Worm (Caenorhabditis elegans) whole organism, early embryonic: ENCODE results near the gene ZK355.2.

Experiments
- B0310.2 ChIP-seq: sonication (generic microtip); optimal IDR thresholded peaks from 2 replicates; lab custom pipeline; 2016; ENCODE audit warnings: mild to moderate bottlenecking, missing genetic modification characterization, missing compliant biosample characterization
- F13C5.2 ChIP-seq: sonication (generic microtip); optimal IDR thresholded peaks from 2 replicates; lab custom pipeline; 2017; ENCODE audit warnings: mild to moderate bottlenecking, missing genetic modification characterization, inconsistent platforms, missing compliant biosample characterization
- aly-1 ChIP-seq: sonication (generic microtip); optimal IDR thresholded peaks from 2 replicates; lab custom pipeline; 2016; ENCODE audit warnings: missing genetic modification characterization, missing compliant biosample characterization
- ama-1 ChIP-seq: fragments of 150-350 bp; optimal IDR thresholded peaks from 2 replicates; lab custom pipeline; 2014
- ceh-13 ChIP-seq: fragments of 200-800 bp; sonication (Bioruptor generic); optimal IDR thresholded peaks from 2 replicates; lab custom pipeline; 2018; ENCODE audit warnings: mild to moderate bottlenecking, missing genetic modification characterization, missing compliant biosample characterization
- ceh-36 ChIP-seq: sonication (generic microtip); optimal IDR thresholded peaks from 2 replicates; lab custom pipeline; 2016; ENCODE audit warnings: missing genetic modification characterization, inconsistent platforms, missing compliant biosample characterization
- ets-7 ChIP-seq: sonication (generic microtip); optimal IDR thresholded peaks from 2 replicates; lab custom pipeline; 2016; ENCODE audit warnings: missing genotype, missing genetic modification characterization, missing compliant biosample characterization
- flt-1 ChIP-seq: fragments of 200-800 bp; sonication (Bioruptor generic); IDR thresholded peaks from 2 replicates; pipeline ENCODE4 v1.3.6; 2022; ENCODE audit warnings: missing genetic modification characterization, missing compliant biosample characterization
- hmbx-1 ChIP-seq: sonication (generic microtip); optimal IDR thresholded peaks from 2 replicates; lab custom pipeline; 2016; ENCODE audit warnings: mild to moderate bottlenecking, missing genetic modification characterization, missing compliant biosample characterization
- hmg-4 ChIP-seq: fragments of 200-800 bp; sonication (Bioruptor generic); optimal IDR thresholded peaks from 2 replicates; lab custom pipeline; 2018; ENCODE audit warnings: mild to moderate bottlenecking, missing genetic modification characterization, missing compliant biosample characterization
- hnd-1 ChIP-seq: sonication (generic microtip); optimal IDR thresholded peaks from 2 replicates; lab custom pipeline; 2016; ENCODE audit warnings: missing genetic modification characterization, missing compliant biosample characterization
- pes-1 ChIP-seq: fragments of 200-800 bp; sonication (Bioruptor generic); IDR thresholded peaks from 2 replicates; pipeline ENCODE4 v1.3.6; 2022; ENCODE audit warnings: missing genetic modification reagents, missing genetic modification characterization, missing compliant biosample characterization
- scrt-1 ChIP-seq: fragments of 200-800 bp; sonication (Bioruptor generic); IDR thresholded peaks from 2 replicates; pipeline ENCODE4 v1.3.6; 2022; ENCODE audit warnings: missing genetic modification characterization, missing compliant biosample characterization
- sea-1 ChIP-seq: fragments of 200-800 bp; sonication (Bioruptor generic); conservative IDR thresholded peaks from 2 replicates; pipeline ENCODE4 v1.3.6; 2022; ENCODE audit warnings: missing genetic modification characterization, missing compliant biosample characterization
- tbx-11 ChIP-seq: fragments of 200-800 bp; sonication (Bioruptor generic); IDR thresholded peaks from 2 replicates; pipeline ENCODE4 v1.3.6; 2022; ENCODE audit warnings: missing genetic modification characterization, missing compliant biosample characterization
- tbx-37 ChIP-seq: fragments of 200-800 bp; sonication (Bioruptor generic); conservative IDR thresholded peaks from 2 replicates; pipeline ENCODE4 v1.3.6; 2022; ENCODE audit warnings: missing genetic modification reagents, missing genetic modification characterization, missing compliant biosample characterization
- tra-4 ChIP-seq: sonication (generic microtip); optimal IDR thresholded peaks from 2 replicates; lab custom pipeline; 2017; ENCODE audit warnings: missing genetic modification characterization, missing compliant biosample characterization

Gene ZK355.2

ce11 chrII:2929846-2930245 is 6.1 kb downstream of the ZK355.2 start:
- TF ChIP-seq aly-1 (tag; lab: Kevin White, UChicago) (no peak), ets-7 (no peak), F13C5.2 (tag; lab: Kevin White, UChicago) (no peak), flt-1 (GFP tag; lab: Robert Waterston, UW) (no peak), sea-1 (GFP tag; lab: Robert Waterston, UW) (no peak), pes-1 (no peak; the same call in 1 of the 2 replicates), ama-1 (no peak), tra-4 (tag; lab: Kevin White, UChicago) (no peak), hmbx-1 (tag; lab: Kevin White, UChicago) (no peak), ceh-36 (no peak), scrt-1 (no peak), hnd-1 (no peak), tbx-11 (GFP tag; lab: Robert Waterston, UW) (no peak), hmg-4 (no peak), ceh-13 (GFP tag; lab: Kevin White, UChicago) (no peak), B0310.2 (no peak), tbx-37 (no peak)

- no peak for TF ChIP-seq hnd-1
- TF ChIP-seq tbx-11 (GFP tag; lab: Robert Waterston, UW): no peak
- no peak for TF ChIP-seq pes-1
These were observed 6.8 kb downstream of the ZK355.2 start, which contains the start of the genes irld-64 and irld-63 for ce11 chrII:2930499-2930898. TSS of gene irld-64 (minus strand) at chrII:2930599. TSS of gene irld-63 (plus strand) at chrII:2930728.

DNA sequence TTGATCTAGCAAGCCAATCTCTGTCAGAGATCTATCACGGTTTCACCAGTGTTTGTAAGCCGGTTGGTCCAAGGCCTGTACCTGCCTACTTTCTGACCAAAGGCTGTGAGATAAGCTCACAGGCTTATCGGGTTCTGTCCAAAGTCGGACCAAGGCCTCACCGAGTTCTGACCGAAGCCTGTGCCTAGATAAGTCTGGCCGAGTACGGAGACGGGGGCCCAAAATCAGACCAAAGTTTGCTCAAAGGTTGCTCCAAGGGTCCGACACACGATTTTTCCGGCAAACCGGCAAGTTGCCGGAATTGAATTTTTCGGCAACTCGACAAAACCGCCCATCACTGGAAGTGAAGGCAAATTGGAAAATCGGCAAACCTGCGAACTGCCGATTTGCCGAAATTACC is 7.8 kb downstream of the ZK355.2 start:
- TF ChIP-seq hmg-4 (no peak), F13C5.2 (tag; lab: Kevin White, UChicago) (no peak), scrt-1 (no peak), hmbx-1 (tag; lab: Kevin White, UChicago) (no peak), tbx-11 (GFP tag; lab: Robert Waterston, UW) (no peak), flt-1 (GFP tag; lab: Robert Waterston, UW) (no peak), ama-1 (no peak), sea-1 (GFP tag; lab: Robert Waterston, UW) (no peak), ceh-36 (no peak), hnd-1 (no peak), pes-1 (no peak)

- TF ChIP-seq hnd-1 (no peak), pes-1 (no peak), F13C5.2 (tag; lab: Kevin White, UChicago) (no peak), ets-7 (no peak)
These were observed 10.6 kb downstream of the ZK355.2 start, which contains the start of gene irld-67 for ce11 chrII:2934354-2934753. TSS of gene irld-67 (minus strand) at chrII:2934454.

DNA sequence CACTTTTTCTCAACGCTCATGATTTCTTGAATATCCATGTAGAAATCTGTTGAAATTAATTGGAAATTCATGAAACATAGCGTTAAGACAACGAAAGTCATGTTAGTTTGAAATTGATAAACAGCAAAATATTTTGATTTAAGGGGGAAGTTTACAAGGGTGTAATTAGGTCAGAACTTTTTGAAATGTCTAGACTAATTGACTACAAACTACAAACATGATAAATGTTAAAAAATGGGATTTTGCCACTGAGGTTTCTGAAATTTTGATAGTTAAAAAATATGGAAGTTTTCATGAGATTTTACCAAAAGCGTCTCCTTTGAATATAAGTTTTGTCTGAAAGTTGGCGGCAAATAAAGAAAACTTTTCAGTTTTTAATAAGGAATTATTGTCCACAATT is 14.1 kb downstream of the ZK355.2 start, which contains the start of gene irld-65:
Gene irld-65, minus strand, starts transcription at position 101 of the 400 bp plus-strand sequence.
- TF ChIP-seq ceh-13 (GFP tag; lab: Kevin White, UChicago) (no peak), pes-1 (no peak), hmbx-1 (tag; lab: Kevin White, UChicago) (no peak), hmg-4 (no peak), ceh-36 (no peak)

- TF ChIP-seq tbx-37 (no peak), ceh-36 (peak; percentile 52)
These were observed 16.0 kb downstream of the ZK355.2 start for ce11 chrII:2939681-2940080.

ce11 chrII:2940747-2941146 is 17.0 kb downstream of the ZK355.2 start, which contains the start of gene irld-66:
TSS of gene irld-66 (minus strand) at chrII:2940847.
- no peak for TF ChIP-seq flt-1 (GFP tag; lab: Robert Waterston, UW)
- TF ChIP-seq tbx-11 (GFP tag; lab: Robert Waterston, UW): no peak
- TF ChIP-seq ceh-13 (GFP tag; lab: Kevin White, UChicago): no peak
- no peak for TF ChIP-seq scrt-1
- TF ChIP-seq hnd-1: no peak
- TF ChIP-seq tbx-37: no peak
- no peak for TF ChIP-seq hmbx-1 (tag; lab: Kevin White, UChicago)
- no peak for TF ChIP-seq ets-7
- no peak for TF ChIP-seq tra-4 (tag; lab: Kevin White, UChicago)

ce11 chrII:2943966-2944365 is 20.2 kb downstream of the ZK355.2 start, which contains the start of the genes irld-50 and irld-49:
TSS of gene irld-50 (minus strand) at chrII:2944066.
TSS of gene irld-49 (plus strand) at chrII:2944176.
- TF ChIP-seq B0310.2: no peak
- no peak for TF ChIP-seq tra-4 (tag; lab: Kevin White, UChicago)

DNA sequence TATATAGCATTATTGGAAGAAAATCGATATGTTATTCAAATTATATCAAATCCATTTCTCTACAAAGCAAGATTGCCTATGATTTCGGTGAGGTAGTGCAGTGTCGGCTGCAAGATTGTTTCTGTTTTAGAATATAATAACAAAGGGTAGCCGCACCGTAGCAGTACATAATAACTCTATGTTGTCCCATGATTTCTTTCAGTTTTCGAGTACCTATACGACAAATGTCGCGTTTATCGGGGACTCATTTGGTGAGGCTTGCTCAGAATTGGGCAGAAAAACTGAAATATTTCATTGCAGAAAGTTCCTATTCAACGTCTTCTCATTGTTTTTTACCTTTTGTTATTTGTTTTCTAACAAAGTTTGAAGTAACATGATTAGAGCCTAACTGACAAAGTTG is 22.7 kb downstream of the ZK355.2 start, which contains the start of gene srw-79:
Gene srw-79, plus strand, starts transcription at position 301 of the 400 bp plus-strand sequence.
- TF ChIP-seq ceh-36 (no peak), tbx-37 (no peak), hmg-4 (no peak)

DNA sequence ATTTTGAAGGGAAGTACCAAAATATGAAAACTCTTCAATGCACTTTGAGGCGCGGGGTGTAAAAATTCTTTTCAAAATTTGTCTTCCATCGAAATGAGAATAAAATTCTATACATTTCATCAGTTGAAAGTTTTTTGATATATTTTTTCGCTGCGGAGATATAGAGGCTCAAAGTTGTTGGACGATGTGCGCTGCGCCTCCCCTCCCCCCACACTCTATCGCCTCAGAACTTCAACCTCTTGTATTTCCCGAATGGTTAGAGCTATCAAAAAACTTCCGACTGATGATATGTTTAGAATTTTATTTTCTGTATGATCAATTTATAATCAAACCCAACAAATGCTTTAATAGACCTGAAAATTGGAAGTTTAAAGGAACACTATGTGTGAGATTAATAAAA is 24.9 kb downstream of the ZK355.2 start:
- no peak for TF ChIP-seq pes-1
- no peak for TF ChIP-seq scrt-1
- no peak for TF ChIP-seq ets-7
- no peak for TF ChIP-seq hmg-4
- TF ChIP-seq sea-1 (GFP tag; lab: Robert Waterston, UW): no peak
- no peak for TF ChIP-seq ama-1
- no peak for TF ChIP-seq ceh-13 (GFP tag; lab: Kevin White, UChicago)
- no peak for TF ChIP-seq hnd-1
- no peak for TF ChIP-seq aly-1 (tag; lab: Kevin White, UChicago)
- TF ChIP-seq tbx-11 (GFP tag; lab: Robert Waterston, UW): no peak
- TF ChIP-seq tbx-37: no peak
- TF ChIP-seq tra-4 (tag; lab: Kevin White, UChicago): no peak
- no peak for TF ChIP-seq flt-1 (GFP tag; lab: Robert Waterston, UW)
- TF ChIP-seq ceh-36: no peak
- TF ChIP-seq hmbx-1 (tag; lab: Kevin White, UChicago): no peak
- TF ChIP-seq F13C5.2 (tag; lab: Kevin White, UChicago): no peak
